Worm (Caenorhabditis elegans) whole organism, young adult: Measurements from ENCODE around the gene glt-5.

Experiments used
- F10E7.11 ChIP-seq: sonication (generic microtip); optimal IDR thresholded peaks from 2 replicates; lab custom pipeline; 2017; ENCODE audit warnings: mild to moderate bottlenecking, missing genetic modification characterization, moderate library complexity, missing compliant biosample characterization
- F37B4.10 ChIP-seq: fragments of 200-800 bp; sonication (Bioruptor generic); IDR thresholded peaks from 2 replicates; pipeline ENCODE4 v1.3.6; 2022; ENCODE audit warnings: missing genetic modification characterization, missing compliant biosample characterization
- ama-1 ChIP-seq, 3 experiments: fragments of 150-350 bp in 1 of 3; sonication (generic microtip) in 2 of 3; optimal IDR thresholded peaks; 2 replicates each; lab custom pipeline; 2014 to 2018; ENCODE audit warnings: missing biosample characterization in 2 of 3, missing genetic modification characterization in 2 of 3, missing genetic modification reagents in 2 of 3
- attf-5 ChIP-seq: fragments of 200-800 bp; sonication (Bioruptor generic); optimal IDR thresholded peaks from 2 replicates; lab custom pipeline; 2018; ENCODE audit warnings: mild to moderate bottlenecking, missing genetic modification characterization, missing compliant biosample characterization
- mel-28 ChIP-seq: sonication (generic microtip); optimal IDR thresholded peaks from 2 replicates; lab custom pipeline; 2016; ENCODE audit warnings: borderline replicate concordance, mild to moderate bottlenecking, missing genetic modification characterization, missing compliant biosample characterization
- nfya-1 ChIP-seq: sonication (generic microtip); optimal IDR thresholded peaks from 2 replicates; lab custom pipeline; 2017; ENCODE audit warnings: antibody characterized with exemption, missing compliant biosample characterization, missing genetic modification characterization, borderline replicate concordance; ENCODE audit not compliant: insufficient read depth
- pha-4 ChIP-seq: fragments of 150-350 bp; sonication (generic microtip); optimal IDR thresholded peaks from 2 replicates; lab custom pipeline; 2014; ENCODE audit warnings: missing biosample characterization, missing genetic modification reagents, missing genetic modification characterization
- sea-2 ChIP-seq: fragments of 200-800 bp; sonication (Bioruptor generic); IDR thresholded peaks from 2 replicates; pipeline ENCODE4 v1.3.6; 2022; ENCODE audit warnings: missing genetic modification characterization, missing compliant biosample characterization
- snpc-1.1 ChIP-seq: sonication (generic microtip); optimal IDR thresholded peaks from 2 replicates; lab custom pipeline; 2017; ENCODE audit warnings: missing genetic modification characterization, mild to moderate bottlenecking, missing compliant biosample characterization, antibody characterized with exemption, moderate library complexity, missing genotype, missing genetic modification reagents; ENCODE audit not compliant: insufficient read depth
- snpc-4 ChIP-seq, 5 experiments: fragments of 150-350 bp in 1 of 5; sonication (generic microtip) in 4 of 5; optimal IDR thresholded peaks; 2 replicates each; lab custom pipeline; 2014 to 2018; ENCODE audit warnings: missing genetic modification characterization in 5 of 5, missing biosample characterization in 3 of 5, antibody characterized with exemption in 2 of 5, mild to moderate bottlenecking in 2 of 5, missing compliant biosample characterization in 2 of 5, missing genotype in 2 of 5, moderate library complexity in 2 of 5, missing genetic modification reagents in 1 of 5
- zfh-2 ChIP-seq: fragments of 200-800 bp; sonication (Bioruptor generic); conservative IDR thresholded peaks from 2 replicates; pipeline ENCODE4 v1.3.6; 2022; ENCODE audit warnings: missing genetic modification reagents, missing genetic modification characterization, missing compliant biosample characterization

DNA sequence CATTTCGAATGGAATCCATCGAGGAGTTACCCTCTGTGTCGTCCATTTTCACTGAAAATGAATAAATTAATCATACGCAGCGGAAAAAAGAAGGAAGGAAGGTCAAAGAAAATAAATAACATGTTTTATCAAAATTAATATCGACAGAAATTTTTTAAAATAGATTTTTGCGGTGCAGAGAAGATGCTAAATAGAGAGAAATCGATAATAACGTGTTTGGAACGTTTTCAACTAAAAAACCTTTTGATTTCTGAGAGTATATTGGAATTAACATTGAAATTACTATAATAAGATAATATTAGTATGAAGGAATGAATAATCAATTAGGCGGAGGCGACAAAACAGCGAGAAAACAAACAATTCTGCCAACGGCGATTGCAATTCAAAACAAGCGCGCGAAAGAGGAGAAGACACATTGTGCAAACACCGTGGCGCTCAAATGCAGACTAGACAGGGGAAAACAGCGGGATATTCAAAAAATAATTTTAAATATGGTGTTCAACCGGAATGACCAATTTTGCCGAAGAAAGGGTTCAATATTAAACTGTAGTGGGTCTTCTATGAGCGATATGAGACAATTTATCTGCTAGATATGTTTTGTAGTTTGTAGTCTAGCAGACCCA is 7.8 kb upstream of the glt-5 start, which contains the start of gene wee-1.3:
- TF ChIP-seq sea-2 (GFP tag; lab: Robert Waterston, UW) (no peak), F10E7.11 (no peak), F37B4.10 (GFP tag; lab: Robert Waterston, UW) (no peak), snpc-1.1 (tag; lab: Kevin White, UChicago) (no peak), pha-4 (tag; lab: Kevin White, UChicago) (no peak), ama-1 (optimal IDR thresholded peaks at IDR 0.05; lab: Kevin White, UChicago) (no peak), ama-1 (GFP tag; optimal IDR thresholded peaks at IDR 0.05; lab: Kevin White, UChicago) (no peak), nfya-1 (no peak), zfh-2 (GFP tag; lab: Robert Waterston, UW) (no peak), mel-28 (tag; lab: Kevin White, UChicago) (no peak), attf-5 (GFP tag; lab: Kevin White, UChicago) (peak; percentile 68), snpc-4 (GFP tag; optimal IDR thresholded peaks at IDR 0.05; lab: Kevin White, UChicago) (no peak), snpc-4 (tag; optimal IDR thresholded peaks at IDR 0.05; lab: Kevin White, UChicago) (peak in 3 of 4 experiments; percentile 8 to 46 (median 45))
